Worm (Caenorhabditis elegans) whole organism, L2 larva: ENCODE results near the gene fbxb-84.

ENCODE experiments used
- C34F6.9 ChIP-seq: fragments of 150-350 bp; optimal IDR thresholded peaks from 2 replicates; lab custom pipeline; 2014; ENCODE audit warnings: missing biosample characterization, missing genetic modification characterization
- R02D3.7 ChIP-seq: fragments of 150-350 bp; optimal IDR thresholded peaks from 2 replicates; lab custom pipeline; 2014; ENCODE audit warnings: missing biosample characterization, missing genetic modification characterization
- Y55F3AM.14 ChIP-seq: fragments of 200-800 bp; sonication (Bioruptor generic); optimal IDR thresholded peaks from 2 replicates; lab custom pipeline; 2018; ENCODE audit warnings: mild to moderate bottlenecking, missing genetic modification characterization, missing compliant biosample characterization
- alr-1 ChIP-seq: fragments of 150-350 bp; optimal IDR thresholded peaks from 2 replicates; lab custom pipeline; 2014; ENCODE audit warnings: missing biosample characterization, missing genetic modification characterization
- aly-2 ChIP-seq: fragments of 150-350 bp; optimal IDR thresholded peaks from 2 replicates; lab custom pipeline; 2014; ENCODE audit warnings: missing biosample characterization, missing genetic modification characterization
- ama-1 ChIP-seq: fragments of 150-350 bp; optimal IDR thresholded peaks from 2 replicates; lab custom pipeline; 2018; ENCODE audit warnings: inconsistent platforms
- ceh-16 ChIP-seq: fragments of 150-350 bp; optimal IDR thresholded peaks from 2 replicates; lab custom pipeline; 2014; ENCODE audit warnings: missing biosample characterization, missing genetic modification characterization
- ceh-82 ChIP-seq: fragments of 150-350 bp; optimal IDR thresholded peaks from 2 replicates; lab custom pipeline; 2014; ENCODE audit warnings: missing biosample characterization, missing genetic modification characterization
- crh-2 ChIP-seq: sonication (generic microtip); optimal IDR thresholded peaks from 2 replicates; lab custom pipeline; 2017; ENCODE audit warnings: missing biosample characterization, missing genetic modification characterization
- dmd-4 ChIP-seq: sonication (generic microtip); optimal IDR thresholded peaks from 2 replicates; lab custom pipeline; 2017; ENCODE audit warnings: missing biosample characterization, missing genetic modification characterization
- egl-27 ChIP-seq: sonication (generic microtip); optimal IDR thresholded peaks from 3 replicates; lab custom pipeline; 2017; ENCODE audit warnings: missing biosample characterization, missing genetic modification reagents, missing genetic modification characterization
- elt-3 ChIP-seq: sonication (generic microtip); optimal IDR thresholded peaks from 2 replicates; lab custom pipeline; 2017; ENCODE audit warnings: missing biosample characterization, missing genetic modification characterization
- fos-1 ChIP-seq: fragments of 150-350 bp; optimal IDR thresholded peaks from 2 replicates; lab custom pipeline; 2014; ENCODE audit warnings: missing biosample characterization, missing genetic modification characterization
- gmeb-1 ChIP-seq: fragments of 150-350 bp; optimal IDR thresholded peaks from 2 replicates; lab custom pipeline; 2014; ENCODE audit warnings: missing biosample characterization, missing genetic modification characterization
- lin-11 ChIP-seq: fragments of 150-350 bp; sonication (generic microtip); optimal IDR thresholded peaks from 2 replicates; lab custom pipeline; 2014; ENCODE audit warnings: missing biosample characterization, missing genetic modification characterization, inconsistent platforms, mixed read lengths
- lin-13 ChIP-seq: fragments of 150-350 bp; optimal IDR thresholded peaks from 2 replicates; lab custom pipeline; 2014; ENCODE audit warnings: missing biosample characterization, missing genetic modification reagents, missing genetic modification characterization
- lin-39 ChIP-seq: fragments of 150-350 bp; optimal IDR thresholded peaks from 2 replicates; lab custom pipeline; 2014; ENCODE audit warnings: missing biosample characterization, missing genetic modification reagents, missing genetic modification characterization
- lsy-2 ChIP-seq, 2 experiments: fragments of 150-350 bp in 1 of 2; sonication (generic microtip) in 1 of 2; optimal IDR thresholded peaks; 2 replicates each; lab custom pipeline; 2014 to 2017; ENCODE audit warnings: missing biosample characterization in 2 of 2, missing genetic modification characterization in 2 of 2
- mab-5 ChIP-seq: fragments of 150-350 bp; optimal IDR thresholded peaks from 2 replicates; lab custom pipeline; 2014; ENCODE audit warnings: missing biosample characterization, missing genetic modification characterization
- mbf-1 ChIP-seq: sonication (generic microtip); optimal IDR thresholded peaks from 2 replicates; lab custom pipeline; 2017; ENCODE audit warnings: missing biosample characterization, missing genetic modification characterization
- mdl-1 ChIP-seq, 2 experiments: fragments of 150-350 bp in 1 of 2; sonication (generic microtip) in 1 of 2; optimal IDR thresholded peaks; 2 replicates each; lab custom pipeline; 2017; ENCODE audit warnings: missing biosample characterization in 2 of 2, missing genetic modification characterization in 2 of 2
- nhr-10 ChIP-seq: sonication (generic microtip); optimal IDR thresholded peaks from 2 replicates; lab custom pipeline; 2017; ENCODE audit warnings: missing biosample characterization, missing genetic modification characterization
- nhr-11 ChIP-seq: fragments of 150-350 bp; optimal IDR thresholded peaks from 2 replicates; lab custom pipeline; 2014; ENCODE audit warnings: missing biosample characterization, missing genetic modification characterization
- nhr-129 ChIP-seq: fragments of 150-350 bp; optimal IDR thresholded peaks from 2 replicates; lab custom pipeline; 2014; ENCODE audit warnings: missing biosample characterization, missing genetic modification characterization
- nhr-21 ChIP-seq: fragments of 150-350 bp; optimal IDR thresholded peaks from 2 replicates; lab custom pipeline; 2014; ENCODE audit warnings: missing biosample characterization, missing genetic modification characterization
- nhr-23 ChIP-seq: fragments of 150-350 bp; optimal IDR thresholded peaks from 2 replicates; lab custom pipeline; 2014; ENCODE audit warnings: missing biosample characterization, missing genetic modification reagents, missing genetic modification characterization
- nhr-237 ChIP-seq: fragments of 150-350 bp; optimal IDR thresholded peaks from 2 replicates; lab custom pipeline; 2014; ENCODE audit warnings: missing biosample characterization, missing genetic modification characterization
- nhr-25 ChIP-seq: fragments of 150-350 bp; sonication (generic microtip); optimal IDR thresholded peaks from 3 replicates; lab custom pipeline; 2014; ENCODE audit warnings: missing biosample characterization, missing genetic modification characterization
- nhr-6 ChIP-seq: fragments of 150-350 bp; optimal IDR thresholded peaks from 2 replicates; lab custom pipeline; 2014; ENCODE audit warnings: missing biosample characterization, missing genetic modification characterization
- sem-4 ChIP-seq: fragments of 150-350 bp; optimal IDR thresholded peaks from 2 replicates; lab custom pipeline; 2014; ENCODE audit warnings: missing biosample characterization, missing genetic modification reagents, missing genetic modification characterization
- sma-3 ChIP-seq: sonication (generic microtip); optimal IDR thresholded peaks from 2 replicates; lab custom pipeline; 2016; ENCODE audit warnings: missing genetic modification reagents, missing genetic modification characterization, missing compliant biosample characterization
- snpc-4 ChIP-seq: fragments of 150-350 bp; optimal IDR thresholded peaks from 2 replicates; lab custom pipeline; 2014; ENCODE audit warnings: missing biosample characterization, missing genetic modification characterization
- unc-55 ChIP-seq: fragments of 150-350 bp; sonication (generic microtip); optimal IDR thresholded peaks from 3 replicates; lab custom pipeline; 2014; ENCODE audit warnings: missing biosample characterization, missing genetic modification reagents, missing genetic modification characterization
- zag-1 ChIP-seq: fragments of 150-350 bp; optimal IDR thresholded peaks from 2 replicates; lab custom pipeline; 2014; ENCODE audit warnings: missing biosample characterization, missing genetic modification characterization
- ztf-1 ChIP-seq: fragments of 200-800 bp; sonication (Bioruptor generic); conservative IDR thresholded peaks from 2 replicates; pipeline ENCODE4 v1.3.6; 2022; ENCODE audit warnings: missing genetic modification characterization, missing compliant biosample characterization
- ztf-11 ChIP-seq: sonication (generic microtip); optimal IDR thresholded peaks from 2 replicates; lab custom pipeline; 2017; ENCODE audit warnings: missing biosample characterization, missing genetic modification characterization
- ztf-4 ChIP-seq: fragments of 150-350 bp; optimal IDR thresholded peaks from 2 replicates; lab custom pipeline; 2014; ENCODE audit warnings: missing biosample characterization, missing genetic modification characterization

fbxb-84 gene

DNA sequence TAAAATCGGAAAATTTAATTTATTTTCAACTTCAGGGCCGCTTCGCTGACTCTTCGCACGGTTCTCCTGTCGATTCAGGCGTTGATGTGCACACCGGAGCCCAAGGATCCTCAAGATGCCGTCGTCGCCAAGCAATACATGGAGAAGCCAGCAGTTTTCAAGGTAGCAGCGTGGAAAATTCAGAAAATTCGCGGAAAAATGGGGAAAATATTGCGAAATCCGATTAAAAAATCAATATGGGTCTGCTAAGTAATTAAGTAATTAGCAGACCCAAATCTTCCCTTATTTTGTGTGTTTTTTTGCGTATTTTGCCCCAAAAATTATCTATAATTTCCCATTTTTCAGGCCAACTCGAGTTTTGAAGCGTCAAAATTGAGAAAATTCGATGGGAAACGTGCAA, 43.0 kb upstream of the fbxb-84 start:
- TF ChIP-seq ceh-16 (no peak), egl-27 (no peak), C34F6.9 (tag; lab: Kevin White, UChicago) (no peak), ztf-1 (GFP tag; lab: Robert Waterston, UW) (no peak), dmd-4 (tag; lab: Kevin White, UChicago) (no peak), unc-55 (GFP tag; lab: Kevin White, UChicago) (no peak), Y55F3AM.14 (no peak), nhr-6 (tag; lab: Kevin White, UChicago) (no peak), ama-1 (lab: Kevin White, UChicago) (no peak), nhr-25 (no peak), lin-13 (GFP tag; lab: Kevin White, UChicago) (no peak)

DNA sequence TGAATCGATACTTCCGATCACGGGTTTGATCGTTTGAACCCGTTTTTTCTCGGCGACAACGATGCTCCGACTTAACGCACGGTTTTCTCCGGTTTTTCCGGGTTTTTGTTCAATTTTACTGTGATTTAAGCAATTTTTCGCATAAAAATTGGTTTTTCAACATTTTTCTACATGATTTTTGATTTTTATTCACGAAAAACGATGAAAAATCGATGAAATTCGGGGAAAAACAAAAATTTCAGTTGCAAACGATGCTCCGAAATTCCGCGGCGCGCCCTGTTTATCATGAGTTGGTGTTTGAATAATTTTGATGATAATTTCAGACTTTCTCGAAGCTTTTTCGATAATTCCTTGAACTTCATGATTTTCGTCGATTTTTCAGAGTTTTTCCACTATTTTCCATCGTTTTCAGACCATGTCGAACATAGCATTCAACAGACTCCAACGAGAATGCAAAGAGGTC, 42.2 kb upstream of the fbxb-84 start, which contains the start of gene ubc-20:
ubc-20 (plus strand) TSS at position 413 of the 463 bp plus-strand sequence.
- TF ChIP-seq lin-13 (GFP tag; lab: Kevin White, UChicago) (no peak), lsy-2 (tag; optimal IDR thresholded peaks at IDR 0.05; lab: Kevin White, UChicago) (peak in 1 of 2 experiments; percentile 48), gmeb-1 (tag; lab: Kevin White, UChicago) (peak; percentile 18), snpc-4 (tag; lab: Kevin White, UChicago) (no peak), C34F6.9 (tag; lab: Kevin White, UChicago) (peak; percentile 60), unc-55 (GFP tag; lab: Kevin White, UChicago) (peak; percentile 30), nhr-11 (no peak), nhr-23 (tag; lab: Kevin White, UChicago) (no peak), sma-3 (GFP tag; lab: Kevin White, UChicago) (peak; percentile 1), nhr-129 (tag; lab: Kevin White, UChicago) (peak; percentile 35), ztf-4 (tag; lab: Kevin White, UChicago) (no peak), lin-39 (tag; lab: Kevin White, UChicago) (no peak)
- TF ChIP-seq, all 48 proteins: peak for 6

DNA sequence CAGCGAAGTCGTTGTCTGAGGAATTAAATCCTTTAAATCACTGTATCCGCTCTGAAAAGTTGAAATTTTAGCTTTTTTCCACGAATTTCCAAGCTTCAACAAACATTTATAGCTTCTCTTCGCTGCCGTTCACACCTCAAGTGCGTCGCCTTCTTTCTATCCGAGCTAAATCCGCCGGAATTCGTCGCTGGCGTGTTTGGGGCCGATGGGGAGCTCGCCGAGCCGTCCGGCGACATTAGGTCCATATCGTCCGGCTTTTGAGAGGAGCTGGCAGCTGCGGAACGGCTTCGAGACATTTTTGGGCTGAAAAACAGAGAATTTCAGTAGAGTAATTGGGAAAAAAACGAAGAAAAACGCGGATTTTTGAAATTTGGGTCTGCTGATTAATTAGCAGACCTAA, 41.6 kb upstream of the fbxb-84 start, which contains the start of gene mxl-2:
mxl-2 (minus strand) TSS at position 303 of the 400 bp plus-strand sequence.
- TF ChIP-seq nhr-10 (tag; lab: Kevin White, UChicago), result no peak
- TF ChIP-seq sem-4 (tag; lab: Kevin White, UChicago), result no peak
- no peak for TF ChIP-seq alr-1 (tag; lab: Kevin White, UChicago)
- no peak for TF ChIP-seq ztf-11
- no peak for TF ChIP-seq mdl-1 (tag; optimal IDR thresholded peaks at IDR 0.05; lab: Kevin White, UChicago)
- no peak for TF ChIP-seq aly-2

DNA sequence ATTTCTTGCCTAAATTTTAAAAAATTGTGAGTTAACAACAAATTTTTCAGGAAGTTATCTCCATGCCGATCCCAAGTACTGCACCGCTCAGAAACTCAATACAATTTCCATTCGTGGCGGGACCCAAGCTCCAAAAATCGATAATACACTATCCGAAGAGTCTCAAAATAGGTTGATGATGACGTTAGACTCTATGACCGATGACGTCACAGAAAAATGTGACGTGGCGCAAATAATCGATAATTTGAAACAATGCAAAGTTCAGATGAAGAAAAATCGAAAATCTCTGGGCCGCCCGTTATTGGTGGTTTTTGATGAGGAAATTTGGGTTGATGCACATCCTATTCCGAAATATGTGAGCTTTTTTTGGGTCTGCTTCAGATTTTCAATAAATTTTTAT, 38.1 kb upstream of the fbxb-84 start:
- TF ChIP-seq alr-1 (tag; lab: Kevin White, UChicago) (no peak), nhr-21 (no peak), nhr-23 (tag; lab: Kevin White, UChicago) (no peak), ztf-11 (no peak), zag-1 (tag; lab: Kevin White, UChicago) (no peak), unc-55 (GFP tag; lab: Kevin White, UChicago) (no peak), mab-5 (no peak), lin-11 (no peak), fos-1 (tag; lab: Kevin White, UChicago) (no peak), ceh-82 (tag; lab: Kevin White, UChicago) (no peak), R02D3.7 (tag; lab: Kevin White, UChicago) (no peak), mbf-1 (tag; lab: Kevin White, UChicago) (no peak), ama-1 (lab: Kevin White, UChicago) (no peak), nhr-129 (tag; lab: Kevin White, UChicago) (no peak), crh-2 (tag; lab: Kevin White, UChicago) (no peak), nhr-6 (tag; lab: Kevin White, UChicago) (no peak), ztf-1 (GFP tag; lab: Robert Waterston, UW) (no peak), nhr-237 (tag; lab: Kevin White, UChicago) (no peak), ceh-16 (no peak), elt-3 (tag; lab: Kevin White, UChicago) (no peak)
